Fruit fly (Drosophila melanogaster) whole organism, embryonic: Measurements from ENCODE around the gene mRpS11.

Experiments used
- Antp ChIP-seq: fragments of 200-800 bp; sonication (Bioruptor generic); optimal IDR thresholded peaks from 3 replicates; lab custom pipeline; 2016; ENCODE audit warnings: missing biosample characterization, missing genetic modification characterization
- CG10979 ChIP-seq: fragments of 200-800 bp; sonication (Bioruptor generic); optimal IDR thresholded peaks from 2 replicates; lab custom pipeline; 2018; ENCODE audit warnings: missing biosample characterization, mild to moderate bottlenecking, missing genetic modification characterization, moderate library complexity
- CG11093 ChIP-seq: fragments of 200-800 bp; sonication (Bioruptor generic); IDR thresholded peaks from 3 replicates; pipeline ENCODE4 v1.3.6; 2022; ENCODE audit warnings: missing biosample characterization, missing genetic modification characterization
- CG11504 ChIP-seq: fragments of 200-800 bp; sonication (Bioruptor generic); optimal IDR thresholded peaks from 3 replicates; lab custom pipeline; 2019; ENCODE audit warnings: missing biosample characterization, mild to moderate bottlenecking, missing genetic modification characterization, moderate library complexity
- CG12769 ChIP-seq: fragments of 200-800 bp; sonication (Bioruptor generic); optimal IDR thresholded peaks from 2 replicates; lab custom pipeline; 2019; ENCODE audit warnings: missing biosample characterization, mild to moderate bottlenecking, missing genetic modification characterization, moderate library complexity
- CG14014 ChIP-seq: fragments of 200-800 bp; sonication (Bioruptor generic); IDR thresholded peaks from 2 replicates; pipeline ENCODE4 v1.3.6; 2022; ENCODE audit warnings: missing biosample characterization, missing genetic modification characterization
- CG1529 ChIP-seq: fragments of 200-800 bp; sonication (Bioruptor generic); optimal IDR thresholded peaks from 3 replicates; lab custom pipeline; 2018; ENCODE audit warnings: missing biosample characterization, missing genetic modification characterization
- CG17186 ChIP-seq: fragments of 200-800 bp; sonication (Bioruptor generic); optimal IDR thresholded peaks from 3 replicates; lab custom pipeline; 2017; ENCODE audit warnings: missing biosample characterization, missing genetic modification reagents, missing genetic modification characterization
- CG17328 ChIP-seq: fragments of 200-800 bp; sonication (Bioruptor generic); IDR thresholded peaks from 2 replicates; pipeline ENCODE4 v1.3.6; 2022; ENCODE audit warnings: missing biosample characterization, missing genetic modification characterization
- CG17361 ChIP-seq: fragments of 200-800 bp; sonication (Bioruptor generic); IDR thresholded peaks from 3 replicates; pipeline ENCODE4 v1.3.6; 2022; ENCODE audit warnings: missing biosample characterization, missing genetic modification characterization
- CG17568 ChIP-seq: fragments of 200-800 bp; sonication (Bioruptor generic); optimal IDR thresholded peaks from 2 replicates; lab custom pipeline; 2018; ENCODE audit warnings: missing biosample characterization, mild to moderate bottlenecking, missing genetic modification characterization, moderate library complexity
- CG2678 ChIP-seq: fragments of 200-800 bp; sonication (Bioruptor generic); optimal IDR thresholded peaks from 3 replicates; lab custom pipeline; 2019; ENCODE audit warnings: missing biosample characterization, mild to moderate bottlenecking, missing genetic modification characterization, moderate library complexity
- CG2712 ChIP-seq: fragments of 200-800 bp; optimal IDR thresholded peaks from 3 replicates; lab custom pipeline; 2019; ENCODE audit warnings: missing biosample characterization, mild to moderate bottlenecking, missing genetic modification characterization, moderate library complexity
- CG3847 ChIP-seq: fragments of 200-800 bp; sonication (Bioruptor generic); IDR thresholded peaks from 2 replicates; pipeline ENCODE4 v1.3.6; 2022; ENCODE audit warnings: missing biosample characterization, missing genetic modification characterization
- CG6254 ChIP-seq: fragments of 200-800 bp; sonication (Bioruptor generic); optimal IDR thresholded peaks from 3 replicates; lab custom pipeline; 2017; ENCODE audit warnings: mild to moderate bottlenecking, missing biosample characterization, missing genetic modification reagents, missing genetic modification characterization
- CG7745 ChIP-seq: fragments of 200-800 bp; sonication (Bioruptor generic); optimal IDR thresholded peaks from 2 replicates; lab custom pipeline; 2018; ENCODE audit warnings: missing biosample characterization, mild to moderate bottlenecking, missing genetic modification characterization, moderate library complexity
- CG7786 ChIP-seq: fragments of 200-800 bp; sonication (Bioruptor generic); optimal IDR thresholded peaks from 2 replicates; lab custom pipeline; 2016; ENCODE audit warnings: missing biosample characterization, missing genetic modification characterization
- CG8765 ChIP-seq: fragments of 200-800 bp; sonication (Bioruptor generic); IDR thresholded peaks from 2 replicates; pipeline ENCODE4 v1.3.6; 2022; ENCODE audit warnings: missing biosample characterization, missing genetic modification characterization
- CG8924 ChIP-seq: fragments of 200-800 bp; optimal IDR thresholded peaks from 3 replicates; lab custom pipeline; 2019; ENCODE audit warnings: missing biosample characterization, mild to moderate bottlenecking, missing genetic modification characterization, moderate library complexity
- CG9932 ChIP-seq: fragments of 200-800 bp; sonication (Bioruptor generic); IDR thresholded peaks from 2 replicates; pipeline ENCODE4 v1.3.6; 2022; ENCODE audit warnings: missing biosample characterization, missing genetic modification characterization
- D19B ChIP-seq: fragments of 200-800 bp; sonication (Bioruptor generic); optimal IDR thresholded peaks from 2 replicates; lab custom pipeline; 2017; ENCODE audit warnings: missing biosample characterization, mild to moderate bottlenecking, missing genetic modification characterization
- Drgx ChIP-seq: fragments of 200-800 bp; sonication (Bioruptor generic); IDR thresholded peaks from 2 replicates; pipeline ENCODE4 v1.3.6; 2022; ENCODE audit warnings: missing biosample characterization, missing genetic modification characterization
- E2f1 ChIP-seq: fragments of 200-800 bp; sonication (Bioruptor generic); IDR thresholded peaks from 2 replicates; pipeline ENCODE4 v1.3.6; 2022; ENCODE audit warnings: missing biosample characterization, missing genetic modification characterization
- Ets65A ChIP-seq: fragments of 200-800 bp; sonication (Bioruptor generic); peaks from one replicate; lab custom pipeline; 2016; ENCODE audit warnings: missing biosample characterization, missing genetic modification characterization
- Fer2 ChIP-seq: fragments of 200-800 bp; sonication (Bioruptor generic); optimal IDR thresholded peaks from 2 replicates; lab custom pipeline; 2018; ENCODE audit warnings: missing biosample characterization, mild to moderate bottlenecking, missing genetic modification characterization, moderate library complexity
- Fer3 ChIP-seq: fragments of 200-800 bp; sonication (Bioruptor generic); optimal IDR thresholded peaks from 2 replicates; lab custom pipeline; 2018; ENCODE audit warnings: missing biosample characterization, mild to moderate bottlenecking, missing genetic modification characterization, moderate library complexity
- Gsc ChIP-seq: fragments of 200-800 bp; sonication (Bioruptor generic); IDR thresholded peaks from 2 replicates; pipeline ENCODE4 v1.3.6; 2022; ENCODE audit warnings: missing biosample characterization, missing genetic modification characterization
- Hr3 ChIP-seq: fragments of 200-800 bp; sonication (Bioruptor generic); optimal IDR thresholded peaks from 3 replicates; lab custom pipeline; 2016; ENCODE audit warnings: missing biosample characterization, missing genetic modification characterization
- Hsf ChIP-seq: fragments of 200-800 bp; sonication (Bioruptor generic); optimal IDR thresholded peaks from 3 replicates; lab custom pipeline; 2016; ENCODE audit warnings: missing biosample characterization, missing genetic modification characterization
- MESR4 ChIP-seq: fragments of 200-800 bp; sonication (Bioruptor generic); optimal IDR thresholded peaks from 2 replicates; lab custom pipeline; 2018; ENCODE audit warnings: missing biosample characterization, mild to moderate bottlenecking, missing genetic modification characterization, moderate library complexity
- Optix ChIP-seq: fragments of 200-800 bp; sonication (Bioruptor generic); IDR thresholded peaks from 3 replicates; pipeline ENCODE4 v1.3.6; 2022; ENCODE audit warnings: missing biosample characterization, missing genetic modification characterization
- Sry-β ChIP-seq: fragments of 200-800 bp; sonication (Bioruptor generic); optimal IDR thresholded peaks from 2 replicates; lab custom pipeline; 2018; ENCODE audit warnings: missing biosample characterization, mild to moderate bottlenecking, missing genetic modification characterization, moderate library complexity
- ab ChIP-seq: fragments of 200-800 bp; sonication (Bioruptor generic); optimal IDR thresholded peaks from 2 replicates; lab custom pipeline; 2016; ENCODE audit warnings: missing biosample characterization, missing genetic modification characterization
- ap ChIP-seq: fragments of 200-800 bp; sonication (Bioruptor generic); IDR thresholded peaks from 2 replicates; pipeline ENCODE4 v1.3.6; 2022; ENCODE audit warnings: missing biosample characterization, missing genetic modification characterization
- ato ChIP-seq: fragments of 200-800 bp; sonication (Bioruptor generic); IDR thresholded peaks from 2 replicates; pipeline ENCODE4 v1.3.6; 2022; ENCODE audit warnings: missing biosample characterization, missing genetic modification characterization; ENCODE audit not compliant: partially characterized antibody
- az2 ChIP-seq: fragments of 200-800 bp; sonication (Bioruptor generic); optimal IDR thresholded peaks from 3 replicates; lab custom pipeline; 2016; ENCODE audit warnings: missing biosample characterization, missing genetic modification characterization
- bbx ChIP-seq: fragments of 200-800 bp; sonication (Bioruptor generic); IDR thresholded peaks from 2 replicates; pipeline ENCODE4 v1.3.6; 2022; ENCODE audit warnings: missing biosample characterization, missing genetic modification characterization; ENCODE audit not compliant: partially characterized antibody
- bsh ChIP-seq, 2 experiments: fragments of 200-800 bp; sonication (Bioruptor generic); optimal IDR thresholded peaks; 2 replicates each; lab custom pipeline; 2017 to 2018; ENCODE audit warnings: mild to moderate bottlenecking in 2 of 2, missing biosample characterization in 2 of 2, missing genetic modification characterization in 2 of 2, moderate library complexity in 1 of 2
- cad ChIP-seq: fragments of >200 bp; optimal IDR thresholded peaks from 2 replicates; lab custom pipeline; 2017; ENCODE audit warnings: missing biosample characterization, missing genetic modification characterization
- cas ChIP-seq: fragments of 200-800 bp; sonication (Bioruptor generic); IDR thresholded peaks from 2 replicates; pipeline ENCODE4 v1.3.6; 2022; ENCODE audit warnings: missing biosample characterization, missing genetic modification characterization
- fd64A ChIP-seq: fragments of 200-800 bp; sonication (Bioruptor generic); optimal IDR thresholded peaks from 3 replicates; lab custom pipeline; 2018; ENCODE audit warnings: missing biosample characterization, mild to moderate bottlenecking, missing genetic modification characterization
- her ChIP-seq: fragments of 200-800 bp; sonication (Bioruptor generic); optimal IDR thresholded peaks from 2 replicates; lab custom pipeline; 2016; ENCODE audit warnings: missing biosample characterization, missing genetic modification characterization
- ken ChIP-seq: fragments of 200-800 bp; sonication (Bioruptor generic); IDR thresholded peaks from 3 replicates; pipeline ENCODE4 v1.3.6; 2022; ENCODE audit warnings: missing biosample characterization, missing genetic modification characterization
- nmo ChIP-seq: fragments of 200-800 bp; sonication (Bioruptor generic); optimal IDR thresholded peaks from 2 replicates; lab custom pipeline; 2018; ENCODE audit warnings: missing biosample characterization, mild to moderate bottlenecking, missing genetic modification characterization, moderate library complexity
- row ChIP-seq: fragments of 200-800 bp; sonication (Bioruptor generic); IDR thresholded peaks from 3 replicates; pipeline ENCODE4 v1.3.6; 2022; ENCODE audit warnings: missing biosample characterization, missing genetic modification characterization
- shn ChIP-seq: fragments of 200-800 bp; sonication (Bioruptor generic); optimal IDR thresholded peaks from 3 replicates; lab custom pipeline; 2016; ENCODE audit warnings: missing biosample characterization, missing genetic modification characterization
- trh ChIP-seq: fragments of 200-800 bp; sonication (Bioruptor generic); optimal IDR thresholded peaks from 2 replicates; lab custom pipeline; 2016; ENCODE audit warnings: missing biosample characterization, missing genetic modification characterization
- tup ChIP-seq: fragments of 200-800 bp; sonication (Bioruptor generic); optimal IDR thresholded peaks from 2 replicates; lab custom pipeline; 2016; ENCODE audit warnings: missing biosample characterization, mild to moderate bottlenecking, missing genetic modification characterization, moderate library complexity
- twi ChIP-seq: fragments of 200-800 bp; optimal IDR thresholded peaks from 2 replicates; lab custom pipeline; 2019; ENCODE audit warnings: missing biosample characterization, mild to moderate bottlenecking, missing genetic modification characterization, moderate library complexity
- unc-4 ChIP-seq: fragments of 200-800 bp; sonication (Bioruptor generic); IDR thresholded peaks from 2 replicates; pipeline ENCODE4 v1.3.6; 2022; ENCODE audit warnings: missing biosample characterization, missing genetic modification characterization; ENCODE audit not compliant: partially characterized antibody

The mRpS11 gene

DNA sequence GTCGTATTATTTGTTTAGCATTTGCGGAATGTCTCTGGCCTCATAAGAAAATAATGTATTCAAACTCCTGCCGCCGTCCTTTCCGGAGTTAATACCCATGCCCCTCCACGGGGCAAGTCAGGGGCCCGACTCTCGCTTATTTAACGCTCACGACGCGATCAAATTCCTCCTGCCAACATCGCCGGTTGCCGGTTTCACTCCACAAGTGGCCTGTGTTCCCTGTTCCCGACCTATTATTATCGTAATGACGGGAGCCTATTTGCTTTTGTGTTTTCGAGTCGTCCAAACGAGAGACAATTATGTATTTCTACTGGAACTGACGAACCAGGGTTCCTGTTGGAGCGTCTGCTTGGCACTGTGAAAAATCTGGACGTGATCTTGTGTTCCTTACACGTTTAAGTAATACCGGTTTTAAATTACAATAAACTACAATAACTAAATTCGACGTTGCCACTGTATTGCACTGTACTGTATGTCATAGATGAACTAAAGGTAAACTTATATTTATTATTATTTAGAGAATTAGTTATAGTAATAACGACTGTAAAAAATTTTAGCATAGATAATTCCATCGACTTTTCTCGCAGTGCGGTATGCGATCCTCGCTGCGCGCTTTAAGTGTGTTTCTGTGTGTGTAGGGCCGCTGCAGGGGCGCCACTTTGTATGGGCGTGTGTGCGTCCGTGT lies 19.9 kb upstream of the mRpS11 start (continued):
- TF ChIP-seq her (GFP tag; lab: Kevin White, UChicago), result no peak
- TF ChIP-seq CG11093 (GFP tag; lab: Robert Waterston, UW), result peak; percentile 62; the same call in 1 of the 3 replicates
- peak; percentile 18 for TF ChIP-seq tup (GFP tag; lab: Kevin White, UChicago)
- no peak for TF ChIP-seq shn (GFP tag; lab: Kevin White, UChicago)
- TF ChIP-seq CG8924 (tag; lab: Kevin White, UChicago), result peak; percentile 62
- no peak for TF ChIP-seq CG7745 (tag; lab: Kevin White, UChicago)
- TF ChIP-seq Fer3, result no peak
- peak; percentile 22 for TF ChIP-seq Hsf (GFP tag; lab: Kevin White, UChicago)
- TF ChIP-seq CG2712 (tag; lab: Kevin White, UChicago), result peak; percentile 87
- no peak for TF ChIP-seq CG17568
- peak; percentile 12; the same call in 1 of the 2 replicates for TF ChIP-seq Drgx (GFP tag; lab: Robert Waterston, UW)
- TF ChIP-seq CG2678, result peak; percentile 17
- no peak for TF ChIP-seq trh
- 0 out of 2 replicates have a peak, but pooled peaks have one; percentile 13 for TF ChIP-seq E2f1 (GFP tag; lab: Robert Waterston, UW)
- no peak for TF ChIP-seq cas (GFP tag; lab: Robert Waterston, UW)
- peak; percentile 50 for TF ChIP-seq CG1529 (GFP tag; lab: Kevin White, UChicago)
- no peak for TF ChIP-seq Fer2 (tag; lab: Kevin White, UChicago)
- TF ChIP-seq CG10979 (tag; lab: Kevin White, UChicago), result peak; percentile 84
- TF ChIP-seq CG14014 (GFP tag; lab: Robert Waterston, UW), result no peak
- TF ChIP-seq twi (tag; lab: Kevin White, UChicago), result peak; percentile 71
- peak; percentile 68 for TF ChIP-seq CG8765 (GFP tag; lab: Robert Waterston, UW)
- peak; percentile 76 for TF ChIP-seq row (GFP tag; lab: Robert Waterston, UW)
- TF ChIP-seq D19B (GFP tag; lab: Kevin White, UChicago), result no peak
- TF ChIP-seq ap (GFP tag; lab: Robert Waterston, UW), result no peak
- TF ChIP-seq CG9932 (GFP tag; lab: Robert Waterston, UW), result no peak
- TF ChIP-seq CG17361 (GFP tag; lab: Robert Waterston, UW), result peak; percentile 66
- TF ChIP-seq Optix (GFP tag; lab: Robert Waterston, UW), result 0 out of 3 replicates have a peak, but pooled peaks have one; percentile 24
- TF ChIP-seq CG11504 (tag; lab: Kevin White, UChicago), result peak; percentile 16
- peak; percentile 25 for TF ChIP-seq az2 (GFP tag; lab: Kevin White, UChicago)
- TF ChIP-seq CG17186, result no peak
- no peak for TF ChIP-seq Antp (GFP tag; lab: Kevin White, UChicago)
- no peak for TF ChIP-seq ato
- TF ChIP-seq Sry-β, result no peak
- no peak for TF ChIP-seq CG3847 (GFP tag; lab: Robert Waterston, UW)
- TF ChIP-seq fd64A (GFP tag; lab: Kevin White, UChicago), result no peak
- peak; percentile 43 to 81 for TF ChIP-seq bsh (GFP tag; optimal IDR thresholded peaks at IDR 0.05; lab: Kevin White, UChicago)
- peak; percentile 33 for TF ChIP-seq CG6254 (GFP tag; lab: Kevin White, UChicago)
- no peak for TF ChIP-seq unc-4
- TF ChIP-seq CG12769 (tag; lab: Kevin White, UChicago), result no peak
- TF ChIP-seq Hr3 (GFP tag; lab: Kevin White, UChicago), result peak; percentile 39
- TF ChIP-seq nmo (GFP tag; lab: Kevin White, UChicago), result peak; percentile 66
- TF ChIP-seq CG7786 (GFP tag; lab: Kevin White, UChicago), result peak; percentile 31
- TF ChIP-seq Ets65A, result peak; percentile 75
- peak; percentile 52; the same call in 1 of the 2 replicates for TF ChIP-seq CG17328
- no peak for TF ChIP-seq Gsc
- no peak for TF ChIP-seq bbx
- no peak for TF ChIP-seq MESR4 (GFP tag; lab: Kevin White, UChicago)
- no peak for TF ChIP-seq ab (GFP tag; lab: Kevin White, UChicago)
- TF ChIP-seq cad (GFP tag; lab: Kevin White, UChicago), result no peak
- no peak for TF ChIP-seq ken (GFP tag; lab: Robert Waterston, UW)
